Worm (Caenorhabditis elegans) whole organism, mixed stage, embryonic: Measurements from ENCODE around the gene ttll-5.

ENCODE experiments used
- M03D4.4 ChIP-seq: sonication (generic microtip); optimal IDR thresholded peaks from 2 replicates; lab custom pipeline; 2017; ENCODE audit warnings: mild to moderate bottlenecking, missing genetic modification characterization, missing compliant biosample characterization
- blmp-1 ChIP-seq: fragments of 150-350 bp; optimal IDR thresholded peaks from 2 replicates; lab custom pipeline; 2014; ENCODE audit warnings: missing biosample characterization, missing genetic modification characterization
- ceh-43 ChIP-seq: fragments of 200-800 bp; sonication (Bioruptor generic); optimal IDR thresholded peaks from 2 replicates; lab custom pipeline; 2018; ENCODE audit warnings: mild to moderate bottlenecking, missing genetic modification characterization, moderate library complexity, missing compliant biosample characterization
- ceh-83 ChIP-seq: fragments of 200-800 bp; sonication (Bioruptor generic); optimal IDR thresholded peaks from 2 replicates; lab custom pipeline; 2018; ENCODE audit warnings: mild to moderate bottlenecking, missing genetic modification characterization, missing compliant biosample characterization
- ces-1 ChIP-seq: fragments of 150-350 bp; optimal IDR thresholded peaks from 2 replicates; lab custom pipeline; 2014; ENCODE audit warnings: missing biosample characterization, missing genetic modification reagents, missing genetic modification characterization
- cnd-1 ChIP-seq: fragments of 200-800 bp; sonication (Bioruptor generic); optimal IDR thresholded peaks from 2 replicates; lab custom pipeline; 2018; ENCODE audit warnings: mild to moderate bottlenecking, missing genetic modification characterization, missing compliant biosample characterization
- drap-1 ChIP-seq: fragments of 200-800 bp; sonication (Bioruptor generic); optimal IDR thresholded peaks from 3 replicates; lab custom pipeline; 2018; ENCODE audit warnings: mild to moderate bottlenecking, missing genetic modification characterization, missing compliant biosample characterization
- elt-1 ChIP-seq: sonication (generic microtip); optimal IDR thresholded peaks from 2 replicates; lab custom pipeline; 2017; ENCODE audit warnings: missing genetic modification characterization, mild to moderate bottlenecking, missing compliant biosample characterization, antibody characterized with exemption, moderate library complexity, borderline replicate concordance; ENCODE audit not compliant: insufficient read depth
- elt-3 ChIP-seq: fragments of 150-350 bp; optimal IDR thresholded peaks from 2 replicates; lab custom pipeline; 2014; ENCODE audit warnings: missing biosample characterization, missing genetic modification characterization
- flh-1 ChIP-seq: fragments of 200-800 bp; sonication (Bioruptor generic); optimal IDR thresholded peaks from 2 replicates; lab custom pipeline; 2018; ENCODE audit warnings: mild to moderate bottlenecking, missing genetic modification characterization, moderate library complexity, missing compliant biosample characterization
- ham-2 ChIP-seq: fragments of 200-800 bp; sonication (Bioruptor generic); optimal IDR thresholded peaks from 2 replicates; lab custom pipeline; 2018; ENCODE audit warnings: mild to moderate bottlenecking, missing genetic modification characterization, missing compliant biosample characterization
- hlh-1 ChIP-seq: fragments of 150-350 bp; optimal IDR thresholded peaks from 2 replicates; lab custom pipeline; 2014; ENCODE audit warnings: missing biosample characterization, missing genetic modification reagents, missing genetic modification characterization
- lin-13 ChIP-seq: fragments of 150-350 bp; optimal IDR thresholded peaks from 2 replicates; lab custom pipeline; 2014; ENCODE audit warnings: missing biosample characterization, missing genetic modification characterization
- lin-32 ChIP-seq: fragments of 200-800 bp; sonication (Bioruptor generic); optimal IDR thresholded peaks from 2 replicates; lab custom pipeline; 2018; ENCODE audit warnings: mild to moderate bottlenecking, missing genetic modification characterization, missing compliant biosample characterization
- lsy-2 ChIP-seq: fragments of 150-350 bp; optimal IDR thresholded peaks from 2 replicates; lab custom pipeline; 2014; ENCODE audit warnings: missing biosample characterization, missing genetic modification characterization
- mab-5 ChIP-seq: fragments of 150-350 bp; optimal IDR thresholded peaks from 2 replicates; lab custom pipeline; 2014; ENCODE audit warnings: missing biosample characterization, missing genetic modification characterization
- mls-2 ChIP-seq: sonication (generic microtip); optimal IDR thresholded peaks from 2 replicates; lab custom pipeline; 2016; ENCODE audit warnings: mild to moderate bottlenecking, missing genetic modification characterization, moderate library complexity, missing compliant biosample characterization
- nhr-12 ChIP-seq: fragments of 150-350 bp; optimal IDR thresholded peaks from 2 replicates; lab custom pipeline; 2014; ENCODE audit warnings: missing biosample characterization, missing genetic modification characterization
- nhr-2 ChIP-seq: fragments of 150-350 bp; optimal IDR thresholded peaks from 2 replicates; lab custom pipeline; 2014; ENCODE audit warnings: missing biosample characterization, missing genetic modification characterization
- nhr-237 ChIP-seq: fragments of 150-350 bp; optimal IDR thresholded peaks from 2 replicates; lab custom pipeline; 2014; ENCODE audit warnings: missing biosample characterization, missing genetic modification characterization
- nhr-28 ChIP-seq: fragments of 150-350 bp; optimal IDR thresholded peaks from 2 replicates; lab custom pipeline; 2014; ENCODE audit warnings: missing biosample characterization, missing genetic modification characterization
- nhr-76 ChIP-seq: sonication (generic microtip); optimal IDR thresholded peaks from 2 replicates; lab custom pipeline; 2017; ENCODE audit warnings: missing biosample characterization, missing genetic modification characterization
- pha-4 ChIP-seq: fragments of 150-350 bp; optimal IDR thresholded peaks from 2 replicates; lab custom pipeline; 2018; ENCODE audit warnings: missing biosample characterization, missing genetic modification reagents, missing genetic modification characterization
- sem-2 ChIP-seq: fragments of 200-800 bp; sonication (Bioruptor generic); optimal IDR thresholded peaks from 2 replicates; lab custom pipeline; 2018; ENCODE audit warnings: mild to moderate bottlenecking, missing genetic modification characterization, missing compliant biosample characterization
- snpc-4 ChIP-seq: fragments of 150-350 bp; optimal IDR thresholded peaks from 2 replicates; lab custom pipeline; 2014; ENCODE audit warnings: missing biosample characterization, missing genetic modification characterization
- sptf-1 ChIP-seq: sonication (generic microtip); optimal IDR thresholded peaks from 2 replicates; lab custom pipeline; 2017; ENCODE audit warnings: mild to moderate bottlenecking, missing genetic modification characterization, moderate library complexity, missing compliant biosample characterization
- tbx-8 ChIP-seq: fragments of 200-800 bp; sonication (Bioruptor generic); optimal IDR thresholded peaks from 2 replicates; lab custom pipeline; 2018; ENCODE audit warnings: mild to moderate bottlenecking, missing genetic modification characterization, moderate library complexity, missing compliant biosample characterization
- unc-120 ChIP-seq: sonication (generic microtip); optimal IDR thresholded peaks from 2 replicates; lab custom pipeline; 2017; ENCODE audit warnings: missing genetic modification characterization, missing compliant biosample characterization; ENCODE audit not compliant: poor library complexity, severe bottlenecking
- unc-39 ChIP-seq: fragments of 150-350 bp; optimal IDR thresholded peaks from 2 replicates; lab custom pipeline; 2014; ENCODE audit warnings: missing biosample characterization, missing genetic modification characterization
- unc-62 ChIP-seq: fragments of 150-350 bp; optimal IDR thresholded peaks from 2 replicates; lab custom pipeline; 2014; ENCODE audit warnings: missing biosample characterization, missing genetic modification reagents, missing genetic modification characterization
- zip-8 ChIP-seq: fragments of 150-350 bp; optimal IDR thresholded peaks from 2 replicates; lab custom pipeline; 2014; ENCODE audit warnings: missing biosample characterization, missing genetic modification characterization
- ztf-11 ChIP-seq: fragments of 150-350 bp; optimal IDR thresholded peaks from 2 replicates; lab custom pipeline; 2014; ENCODE audit warnings: missing biosample characterization, missing genetic modification characterization

The ttll-5 gene

DNA sequence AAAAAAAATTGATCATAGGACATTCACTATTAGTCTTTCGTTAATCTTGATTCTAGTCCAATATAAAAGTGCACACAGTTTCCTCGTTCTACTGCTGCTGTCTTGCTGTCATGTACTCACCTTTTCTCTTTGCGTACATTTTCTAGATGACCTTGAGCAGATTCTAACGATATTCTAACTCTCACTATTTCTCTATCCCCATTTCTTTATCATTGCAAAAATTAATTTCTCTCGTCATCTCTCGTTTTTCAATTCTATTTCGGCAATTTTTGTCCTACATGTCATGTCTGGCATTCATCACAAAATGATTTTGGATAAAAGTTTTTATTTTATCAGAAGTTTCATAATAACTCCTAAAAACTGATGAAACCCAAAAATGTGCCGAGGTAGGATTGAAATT is at the start of gene ttll-5:
ttll-5 (plus strand) TSS at position 288 of the 400 bp plus-strand sequence.
- TF ChIP-seq unc-120, result no peak
- no peak for TF ChIP-seq hlh-1
- no peak for TF ChIP-seq lin-13
- no peak for TF ChIP-seq ceh-83 (GFP tag; lab: Kevin White, UChicago)
- no peak for TF ChIP-seq ces-1 (GFP tag; lab: Kevin White, UChicago)
- TF ChIP-seq snpc-4, result no peak
- TF ChIP-seq flh-1, result no peak
- no peak for TF ChIP-seq ceh-43 (GFP tag; lab: Kevin White, UChicago)
- TF ChIP-seq zip-8 (tag; lab: Kevin White, UChicago), result no peak
- no peak for TF ChIP-seq elt-1 (tag; lab: Kevin White, UChicago)
- TF ChIP-seq unc-39 (tag; lab: Kevin White, UChicago), result no peak

DNA sequence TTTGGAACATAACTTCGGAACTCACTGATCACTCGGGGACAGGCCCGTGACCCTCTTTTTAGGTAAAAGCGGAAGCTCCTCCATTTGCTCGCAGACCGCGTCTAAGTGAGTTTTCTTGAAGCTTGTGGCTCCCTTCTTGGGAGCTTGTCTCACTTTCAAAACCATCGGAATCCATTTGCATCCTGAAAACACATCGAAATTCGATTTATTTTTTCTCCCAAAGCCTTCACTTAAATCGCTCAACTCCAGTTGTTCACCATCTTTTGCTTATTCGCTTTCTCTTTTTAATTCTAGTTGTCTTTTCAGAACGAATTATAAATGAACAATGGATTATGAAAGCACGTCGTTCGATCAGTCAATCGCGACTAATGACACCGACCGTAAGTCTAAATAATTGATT is 49.6 kb upstream of the ttll-5 start, which contains the start of gene T11F9.1:
T11F9.1 (plus strand) TSS at position 301 of the 400 bp plus-strand sequence.
- TF ChIP-seq nhr-2 (no peak), flh-1 (no peak), ceh-43 (GFP tag; lab: Kevin White, UChicago) (no peak), mab-5 (no peak), lin-32 (GFP tag; lab: Kevin White, UChicago) (no peak), blmp-1 (tag; lab: Kevin White, UChicago) (no peak), unc-39 (tag; lab: Kevin White, UChicago) (no peak), ham-2 (no peak), sptf-1 (no peak), M03D4.4 (tag; lab: Kevin White, UChicago) (no peak), nhr-76 (tag; lab: Kevin White, UChicago) (no peak), tbx-8 (GFP tag; lab: Kevin White, UChicago) (no peak), unc-62 (GFP tag; lab: Kevin White, UChicago) (no peak), nhr-237 (tag; lab: Kevin White, UChicago) (no peak)
- TF ChIP-seq, all 35 proteins: peak for 0

ce11 chrV:11462963-11463453 is 45.9 kb upstream of the ttll-5 start, which contains the start of gene zipt-16:
Gene zipt-16 (plus strand): TSS chrV:11463013.
- TF ChIP-seq tbx-8 (GFP tag; lab: Kevin White, UChicago) (no peak), nhr-237 (tag; lab: Kevin White, UChicago) (no peak), pha-4 (no peak), blmp-1 (tag; lab: Kevin White, UChicago) (no peak)

DNA sequence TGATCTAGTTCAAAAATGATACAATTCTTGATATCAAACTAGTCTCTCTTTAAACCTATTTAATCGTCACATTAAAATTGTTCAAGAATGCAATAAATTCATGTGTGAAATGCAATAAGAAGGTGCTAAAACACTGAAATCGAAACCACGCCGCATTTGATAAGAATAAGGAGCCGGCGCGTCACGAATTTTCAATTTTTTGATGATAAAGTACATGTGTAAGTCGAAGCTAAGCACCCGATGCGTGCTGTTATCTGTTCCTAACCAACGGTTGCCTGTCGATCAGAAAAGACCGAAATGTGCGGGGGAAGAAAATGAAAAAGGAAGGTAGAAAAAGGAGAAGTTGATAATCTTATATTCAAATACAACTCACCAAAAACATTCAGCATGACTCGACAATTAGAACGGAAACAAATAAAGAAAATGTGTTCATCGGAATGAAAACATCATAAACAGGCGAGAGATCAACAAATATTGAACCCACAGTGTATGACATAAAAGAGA is 38.6 kb upstream of the ttll-5 start, which contains the start of gene aat-6:
aat-6 (minus strand) TSS at position 454 of the 504 bp plus-strand sequence.
- no peak for TF ChIP-seq ham-2
- no peak for TF ChIP-seq snpc-4
- TF ChIP-seq elt-1 (tag; lab: Kevin White, UChicago), result no peak
- TF ChIP-seq cnd-1 (tag; lab: Kevin White, UChicago), result no peak
- TF ChIP-seq lin-32 (GFP tag; lab: Kevin White, UChicago), result no peak
- no peak for TF ChIP-seq nhr-76 (tag; lab: Kevin White, UChicago)
- no peak for TF ChIP-seq elt-3 (tag; lab: Kevin White, UChicago)
- TF ChIP-seq nhr-2, result no peak
- TF ChIP-seq nhr-237 (tag; lab: Kevin White, UChicago), result no peak
- TF ChIP-seq mls-2, result no peak
- TF ChIP-seq zip-8 (tag; lab: Kevin White, UChicago), result no peak
- no peak for TF ChIP-seq flh-1
- TF ChIP-seq nhr-28 (tag; lab: Kevin White, UChicago), result no peak

- TF ChIP-seq hlh-1, result no peak
- TF ChIP-seq lin-13, result no peak
- no peak for TF ChIP-seq unc-62 (GFP tag; lab: Kevin White, UChicago)
- no peak for TF ChIP-seq zip-8 (tag; lab: Kevin White, UChicago)
- no peak for TF ChIP-seq mls-2
- TF ChIP-seq, all 35 proteins: peak for 0
These were observed 36.7 kb upstream of the ttll-5 start, which contains the start of the genes nas-20 and nas-21 for ce11 chrV:11472209-11472608. Gene nas-20 (minus strand): TSS chrV:11472309. Gene nas-21 (plus strand): TSS chrV:11472564.

DNA sequence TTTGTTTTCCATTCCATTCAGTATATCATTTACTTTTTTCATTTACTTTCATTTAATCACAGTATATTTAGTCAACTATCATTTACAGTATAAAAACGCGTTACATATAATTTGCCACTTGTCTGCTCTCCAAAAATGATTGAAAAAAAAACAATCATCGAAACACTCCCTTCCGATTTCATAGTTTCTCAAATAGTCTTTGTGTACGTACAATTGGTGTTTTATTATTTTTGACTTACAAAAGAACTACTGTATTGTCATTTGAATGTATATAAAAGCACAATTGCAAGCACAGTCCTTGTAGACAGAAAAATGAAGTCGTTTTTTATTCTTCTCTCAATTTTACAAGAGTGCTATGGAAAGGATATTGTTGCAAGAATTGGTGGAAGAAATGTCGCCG is 34.5 kb upstream of the ttll-5 start, which contains the start of gene nas-22:
nas-22 (plus strand) TSS at position 301 of the 400 bp plus-strand sequence.
- TF ChIP-seq mls-2 (no peak), pha-4 (no peak), lsy-2 (tag; lab: Kevin White, UChicago) (no peak), sptf-1 (no peak), cnd-1 (tag; lab: Kevin White, UChicago) (no peak), nhr-237 (tag; lab: Kevin White, UChicago) (no peak), blmp-1 (tag; lab: Kevin White, UChicago) (no peak), M03D4.4 (tag; lab: Kevin White, UChicago) (no peak), drap-1 (GFP tag; lab: Kevin White, UChicago) (no peak), tbx-8 (GFP tag; lab: Kevin White, UChicago) (no peak), ztf-11 (tag; lab: Kevin White, UChicago) (no peak), sem-2 (no peak), nhr-12 (tag; lab: Kevin White, UChicago) (no peak), ces-1 (GFP tag; lab: Kevin White, UChicago) (no peak), elt-1 (tag; lab: Kevin White, UChicago) (no peak), flh-1 (no peak), zip-8 (tag; lab: Kevin White, UChicago) (no peak)
